Worm (Caenorhabditis elegans) whole organism, L2 larva: ENCODE results near the gene C26B9.7.

Experiments used
- F13H6.1 ChIP-seq: sonication (generic microtip); optimal IDR thresholded peaks from 2 replicates; lab custom pipeline; 2016; ENCODE audit warnings: missing genetic modification characterization, missing compliant biosample characterization
- ZK546.5 ChIP-seq: sonication (generic microtip); optimal IDR thresholded peaks from 2 replicates; lab custom pipeline; 2017; ENCODE audit warnings: missing biosample characterization, missing genetic modification characterization
- aly-2 ChIP-seq: fragments of 150-350 bp; optimal IDR thresholded peaks from 2 replicates; lab custom pipeline; 2014; ENCODE audit warnings: missing biosample characterization, missing genetic modification characterization
- ama-1 ChIP-seq: fragments of 150-350 bp; optimal IDR thresholded peaks from 2 replicates; lab custom pipeline; 2018; ENCODE audit warnings: inconsistent platforms
- ceh-82 ChIP-seq: fragments of 150-350 bp; optimal IDR thresholded peaks from 2 replicates; lab custom pipeline; 2014; ENCODE audit warnings: missing biosample characterization, missing genetic modification characterization
- dmd-4 ChIP-seq: sonication (generic microtip); optimal IDR thresholded peaks from 2 replicates; lab custom pipeline; 2017; ENCODE audit warnings: missing biosample characterization, missing genetic modification characterization
- nhr-23 ChIP-seq: fragments of 150-350 bp; optimal IDR thresholded peaks from 2 replicates; lab custom pipeline; 2014; ENCODE audit warnings: missing biosample characterization, missing genetic modification reagents, missing genetic modification characterization
- skn-1 ChIP-seq: sonication (generic microtip); optimal IDR thresholded peaks from 2 replicates; lab custom pipeline; 2017; ENCODE audit warnings: missing biosample characterization, missing genetic modification characterization
- snpc-4 ChIP-seq: fragments of 150-350 bp; optimal IDR thresholded peaks from 2 replicates; lab custom pipeline; 2014; ENCODE audit warnings: missing biosample characterization, missing genetic modification characterization
- unc-62 ChIP-seq: fragments of 150-350 bp; optimal IDR thresholded peaks from 2 replicates; lab custom pipeline; 2014; ENCODE audit warnings: missing biosample characterization, missing genetic modification reagents, missing genetic modification characterization

- TF ChIP-seq snpc-4 (no peak), ceh-82 (tag; lab: Kevin White, UChicago) (no peak), ama-1 (no peak), dmd-4 (tag; lab: Kevin White, UChicago) (no peak), skn-1 (tag; lab: Kevin White, UChicago) (no peak), nhr-23 (tag; lab: Kevin White, UChicago) (no peak), aly-2 (tag; lab: Kevin White, UChicago) (no peak), F13H6.1 (no peak), unc-62 (GFP tag; lab: Kevin White, UChicago) (no peak), ZK546.5 (tag; lab: Kevin White, UChicago) (no peak)
Measured at ce11 chrX:5321563-5321962, 20.5 kb upstream of the C26B9.7 start.
